Fruit fly (Drosophila melanogaster): Measurements from ENCODE around the gene Trpgamma.

DNA sequence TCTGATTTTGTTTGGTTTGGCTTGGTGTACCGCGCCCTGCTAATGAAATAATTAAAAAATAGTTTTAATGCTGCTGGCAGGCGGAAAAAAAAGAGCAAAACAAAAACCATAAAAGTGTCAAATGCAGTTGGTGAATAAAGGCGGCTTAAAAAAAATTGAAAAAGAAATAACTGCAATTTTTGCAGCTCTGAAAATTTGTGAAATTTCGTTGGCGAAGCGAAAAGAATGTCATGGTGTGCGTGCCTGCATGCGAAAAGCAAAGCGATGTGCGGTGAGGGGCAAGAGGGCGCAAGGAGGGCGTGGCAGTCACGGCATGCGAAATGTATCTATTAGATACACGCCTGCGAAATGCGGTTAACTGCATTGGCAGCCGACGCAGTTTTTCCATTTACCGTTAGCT is 38.2 kb downstream of the Trpgamma start:
- TF ChIP-seq psq (optimal IDR thresholded peaks at IDR 0.05) (no peak), Myc (optimal IDR thresholded peaks at IDR 0.05) (no peak), h (optimal IDR thresholded peaks at IDR 0.05) (no peak), Sin3A (optimal IDR thresholded peaks at IDR 0.05) (no peak), ttk (optimal IDR thresholded peaks at IDR 0.05) (no peak), insv (optimal IDR thresholded peaks at IDR 0.05) (no peak)

All from Kc167 (cell line).